Fruit fly (Drosophila melanogaster): Measurements from ENCODE around the gene ND-51.
A peak's percentile ranks its signal among the peaks of the same experiment; 100 is the strongest.

- TF ChIP-seq CG33017 (tag; optimal IDR thresholded peaks at IDR 0.05) = peak; percentile 62
- peak; percentile 90 for TF ChIP-seq bab1 (GFP tag; optimal IDR thresholded peaks at IDR 0.05)
- no peak for TF ChIP-seq kay (GFP tag; ENCODE audit: borderline replicate concordance)
- TF ChIP-seq CG14711 (tag; optimal IDR thresholded peaks at IDR 0.05) = peak; percentile 100
- TF ChIP-seq Hr96 (GFP tag; optimal IDR thresholded peaks at IDR 0.05) = peak; percentile 47
- peak; percentile 14 for TF ChIP-seq ovo (GFP tag; optimal IDR thresholded peaks at IDR 0.05)
- TF ChIP-seq CG12768 (GFP tag; optimal IDR thresholded peaks at IDR 0.05) = peak; percentile 66
- no peak for TF ChIP-seq toe (GFP tag; optimal IDR thresholded peaks at IDR 0.05)
- TF ChIP-seq CG1620 (GFP tag; optimal IDR thresholded peaks at IDR 0.05) = no peak
- TF ChIP-seq CG11617 (GFP tag; optimal IDR thresholded peaks at IDR 0.05) = peak; percentile 81
- TF ChIP-seq CG7101 (tag; optimal IDR thresholded peaks at IDR 0.05) = peak; percentile 79
- TF ChIP-seq cnc (optimal IDR thresholded peaks at IDR 0.05) = peak in 1 of 2 experiments; percentile 17
- TF ChIP-seq Clk (GFP tag; optimal IDR thresholded peaks at IDR 0.05) = no peak
These were observed 24.7 kb downstream of the ND-51 start, which contains the start of the genes CG9117 and CG31643 for dm6 chr2L:6037830-6038229.
